Worm (Caenorhabditis elegans) whole organism, early embryonic: ENCODE measurements around the gene clec-1.

Experiments used
- B0310.2 ChIP-seq: sonication (generic microtip); optimal IDR thresholded peaks from 2 replicates; lab custom pipeline; 2016; ENCODE audit warnings: mild to moderate bottlenecking, missing genetic modification characterization, missing compliant biosample characterization
- F13C5.2 ChIP-seq: sonication (generic microtip); optimal IDR thresholded peaks from 2 replicates; lab custom pipeline; 2017; ENCODE audit warnings: mild to moderate bottlenecking, missing genetic modification characterization, inconsistent platforms, missing compliant biosample characterization
- aly-1 ChIP-seq: sonication (generic microtip); optimal IDR thresholded peaks from 2 replicates; lab custom pipeline; 2016; ENCODE audit warnings: missing genetic modification characterization, missing compliant biosample characterization
- ama-1 ChIP-seq: fragments of 150-350 bp; optimal IDR thresholded peaks from 2 replicates; lab custom pipeline; 2014
- ceh-13 ChIP-seq: fragments of 200-800 bp; sonication (Bioruptor generic); optimal IDR thresholded peaks from 2 replicates; lab custom pipeline; 2018; ENCODE audit warnings: mild to moderate bottlenecking, missing genetic modification characterization, missing compliant biosample characterization
- ceh-36 ChIP-seq: sonication (generic microtip); optimal IDR thresholded peaks from 2 replicates; lab custom pipeline; 2016; ENCODE audit warnings: missing genetic modification characterization, inconsistent platforms, missing compliant biosample characterization
- ets-7 ChIP-seq: sonication (generic microtip); optimal IDR thresholded peaks from 2 replicates; lab custom pipeline; 2016; ENCODE audit warnings: missing genotype, missing genetic modification characterization, missing compliant biosample characterization
- flt-1 ChIP-seq: fragments of 200-800 bp; sonication (Bioruptor generic); IDR thresholded peaks from 2 replicates; pipeline ENCODE4 v1.3.6; 2022; ENCODE audit warnings: missing genetic modification characterization, missing compliant biosample characterization
- hmbx-1 ChIP-seq: sonication (generic microtip); optimal IDR thresholded peaks from 2 replicates; lab custom pipeline; 2016; ENCODE audit warnings: mild to moderate bottlenecking, missing genetic modification characterization, missing compliant biosample characterization
- hmg-4 ChIP-seq: fragments of 200-800 bp; sonication (Bioruptor generic); optimal IDR thresholded peaks from 2 replicates; lab custom pipeline; 2018; ENCODE audit warnings: mild to moderate bottlenecking, missing genetic modification characterization, missing compliant biosample characterization
- hnd-1 ChIP-seq: sonication (generic microtip); optimal IDR thresholded peaks from 2 replicates; lab custom pipeline; 2016; ENCODE audit warnings: missing genetic modification characterization, missing compliant biosample characterization
- pes-1 ChIP-seq: fragments of 200-800 bp; sonication (Bioruptor generic); IDR thresholded peaks from 2 replicates; pipeline ENCODE4 v1.3.6; 2022; ENCODE audit warnings: missing genetic modification reagents, missing genetic modification characterization, missing compliant biosample characterization
- scrt-1 ChIP-seq: fragments of 200-800 bp; sonication (Bioruptor generic); IDR thresholded peaks from 2 replicates; pipeline ENCODE4 v1.3.6; 2022; ENCODE audit warnings: missing genetic modification characterization, missing compliant biosample characterization
- sea-1 ChIP-seq: fragments of 200-800 bp; sonication (Bioruptor generic); conservative IDR thresholded peaks from 2 replicates; pipeline ENCODE4 v1.3.6; 2022; ENCODE audit warnings: missing genetic modification characterization, missing compliant biosample characterization
- tbx-11 ChIP-seq: fragments of 200-800 bp; sonication (Bioruptor generic); IDR thresholded peaks from 2 replicates; pipeline ENCODE4 v1.3.6; 2022; ENCODE audit warnings: missing genetic modification characterization, missing compliant biosample characterization
- tbx-37 ChIP-seq: fragments of 200-800 bp; sonication (Bioruptor generic); conservative IDR thresholded peaks from 2 replicates; pipeline ENCODE4 v1.3.6; 2022; ENCODE audit warnings: missing genetic modification reagents, missing genetic modification characterization, missing compliant biosample characterization
- tra-4 ChIP-seq: sonication (generic microtip); optimal IDR thresholded peaks from 2 replicates; lab custom pipeline; 2017; ENCODE audit warnings: missing genetic modification characterization, missing compliant biosample characterization

The clec-1 gene

DNA sequence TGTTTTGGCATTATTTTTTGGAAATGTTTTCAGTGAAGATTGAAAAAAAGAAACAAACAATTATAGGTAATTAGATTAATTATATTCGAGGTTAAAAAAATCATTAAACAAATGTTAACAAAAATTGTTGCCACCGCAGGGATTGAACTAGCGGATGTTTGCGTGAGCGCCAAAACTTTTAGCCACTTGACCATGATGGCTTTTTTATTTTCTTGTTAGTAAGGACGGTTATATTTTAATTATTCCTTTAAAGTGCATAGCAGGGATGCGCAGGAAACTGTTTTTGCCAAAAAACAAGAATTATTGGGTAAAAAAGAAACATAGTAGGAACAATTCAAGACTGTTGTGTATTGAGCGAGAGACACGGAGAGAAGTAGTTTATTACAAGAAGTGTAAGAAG is 32.6 kb upstream of the clec-1 start:
- TF ChIP-seq hnd-1 (no peak), hmbx-1 (tag; lab: Kevin White, UChicago) (no peak), pes-1 (peak; percentile 29; the same call in 1 of the 2 replicates)

DNA sequence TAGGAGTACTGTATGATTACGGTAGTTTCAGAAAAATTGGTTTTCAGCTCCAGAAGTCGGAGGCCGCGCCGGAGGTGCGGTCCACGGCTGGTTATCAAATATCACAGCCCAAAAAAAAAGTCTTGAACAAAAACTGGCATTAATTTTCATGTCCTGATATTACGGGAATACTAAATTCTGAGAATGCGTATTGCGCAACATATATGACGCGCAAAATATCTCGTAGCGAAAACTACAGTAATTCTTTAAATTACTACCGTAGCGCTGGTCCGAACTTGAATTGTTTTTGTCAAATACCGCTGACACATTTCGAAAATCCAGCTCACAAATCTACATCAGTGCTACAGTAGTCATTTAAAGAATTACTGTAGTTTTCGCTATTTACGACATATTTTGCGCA is 31.0 kb upstream of the clec-1 start:
- no peak for TF ChIP-seq hmg-4 (GFP tag; lab: Kevin White, UChicago)

DNA sequence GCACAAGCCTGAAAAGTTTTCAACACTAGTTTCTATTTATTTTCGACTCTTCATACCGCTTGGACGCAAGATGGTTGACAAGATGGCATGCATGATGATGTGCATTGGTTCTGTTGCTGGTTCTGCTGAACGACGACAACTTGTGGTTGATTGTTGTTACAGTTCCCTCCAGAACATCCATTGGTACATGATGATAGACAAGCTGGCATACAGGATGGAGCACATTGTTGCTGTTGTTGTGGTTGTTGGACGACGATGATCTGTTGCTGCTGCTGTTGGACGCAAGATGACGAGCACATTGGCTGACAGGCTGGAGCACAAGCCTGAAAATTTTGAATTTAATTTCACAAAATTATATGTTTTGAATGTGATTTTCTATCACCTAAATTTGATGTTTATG is 27.7 kb upstream of the clec-1 start:
- TF ChIP-seq tbx-37 (GFP tag; lab: Robert Waterston, UW) (no peak), hnd-1 (no peak), scrt-1 (GFP tag; lab: Robert Waterston, UW) (no peak), ceh-13 (GFP tag; lab: Kevin White, UChicago) (no peak), hmbx-1 (tag; lab: Kevin White, UChicago) (no peak), tbx-11 (no peak), flt-1 (GFP tag; lab: Robert Waterston, UW) (no peak), F13C5.2 (no peak), tra-4 (tag; lab: Kevin White, UChicago) (no peak), ama-1 (lab: Kevin White, UChicago) (no peak), hmg-4 (GFP tag; lab: Kevin White, UChicago) (no peak), aly-1 (tag; lab: Kevin White, UChicago) (no peak), ceh-36 (no peak), ets-7 (no peak)

DNA sequence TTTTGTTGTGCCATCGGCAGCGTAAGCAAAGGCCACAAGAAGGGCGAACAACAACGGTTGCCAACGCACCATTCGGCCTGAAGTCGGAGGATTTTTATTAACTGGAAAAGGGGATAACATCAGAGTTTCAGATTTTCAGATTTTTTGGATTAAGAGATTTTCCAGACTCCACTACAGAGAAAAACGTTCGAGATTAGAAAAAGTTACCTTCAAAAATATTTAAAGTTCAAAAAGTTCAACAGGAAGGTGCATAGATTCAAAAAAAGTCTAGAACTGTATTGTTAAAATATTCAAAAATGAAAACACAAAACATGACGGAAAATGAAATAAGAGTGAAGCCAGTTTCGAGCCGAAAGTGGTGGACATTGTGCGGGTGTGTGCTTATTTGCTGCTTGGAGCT is 23.9 kb upstream of the clec-1 start, which contains the start of gene pqn-13:
pqn-13 (minus strand) TSS at position 101 of the 400 bp plus-strand sequence.
- TF ChIP-seq pes-1 (no peak), ceh-36 (no peak), hmbx-1 (tag; lab: Kevin White, UChicago) (no peak), aly-1 (tag; lab: Kevin White, UChicago) (no peak), scrt-1 (GFP tag; lab: Robert Waterston, UW) (no peak), F13C5.2 (no peak), ceh-13 (GFP tag; lab: Kevin White, UChicago) (no peak)

DNA sequence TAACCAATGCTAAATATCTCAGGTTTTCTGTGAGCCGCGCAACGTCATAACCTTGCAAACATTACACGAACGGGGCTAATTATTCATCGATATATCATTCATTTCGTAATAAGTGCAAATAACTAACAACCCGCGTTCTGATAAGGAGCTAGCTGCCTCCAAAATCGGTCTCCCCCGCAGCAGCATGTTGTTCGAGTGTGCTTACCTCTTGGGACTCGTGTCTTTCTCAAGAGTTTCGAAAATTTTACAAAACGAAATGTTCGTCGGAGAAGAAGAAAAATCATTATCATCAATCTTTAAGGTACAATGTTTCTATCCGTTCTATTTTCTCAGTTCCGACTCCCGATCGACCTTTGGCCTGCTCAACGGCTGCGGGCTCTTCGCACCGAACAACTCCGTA is 22.0 kb upstream of the clec-1 start:
- no peak for TF ChIP-seq ceh-13 (GFP tag; lab: Kevin White, UChicago)
- no peak for TF ChIP-seq ceh-36
- TF ChIP-seq aly-1 (tag; lab: Kevin White, UChicago): no peak
- TF ChIP-seq hmg-4 (GFP tag; lab: Kevin White, UChicago): no peak
- TF ChIP-seq tbx-37 (GFP tag; lab: Robert Waterston, UW): no peak
- TF ChIP-seq sea-1: no peak
- TF ChIP-seq B0310.2 (tag; lab: Kevin White, UChicago): no peak
- no peak for TF ChIP-seq pes-1
- no peak for TF ChIP-seq scrt-1 (GFP tag; lab: Robert Waterston, UW)
- TF ChIP-seq F13C5.2: no peak
- TF ChIP-seq tbx-11: no peak
- no peak for TF ChIP-seq ets-7
- no peak for TF ChIP-seq hmbx-1 (tag; lab: Kevin White, UChicago)
- no peak for TF ChIP-seq ama-1 (lab: Kevin White, UChicago)
- no peak for TF ChIP-seq flt-1 (GFP tag; lab: Robert Waterston, UW)
- no peak for TF ChIP-seq tra-4 (tag; lab: Kevin White, UChicago)
- no peak for TF ChIP-seq hnd-1

DNA sequence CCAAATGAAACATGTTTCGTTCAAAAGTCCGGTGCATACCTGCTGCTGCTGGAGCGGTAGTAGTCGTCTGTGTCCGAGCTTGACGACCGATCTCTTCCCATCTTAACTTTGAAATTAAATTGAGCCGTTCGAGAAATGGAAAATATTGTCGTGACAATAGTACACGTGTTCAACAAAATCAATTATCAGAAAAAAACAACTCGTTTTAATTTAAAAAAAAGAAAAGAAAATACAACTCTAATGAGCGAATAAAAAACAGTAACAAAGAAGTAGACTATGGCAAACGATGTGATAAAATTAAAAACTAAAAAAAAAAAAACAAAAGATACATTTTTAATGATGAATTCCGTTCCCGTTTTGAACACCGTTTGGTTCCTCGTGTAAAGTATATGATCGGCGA is 17.4 kb upstream of the clec-1 start, which contains the start of gene prp-39:
prp-39 (minus strand) TSS at position 101 of the 400 bp plus-strand sequence.
- TF ChIP-seq ets-7: no peak

DNA sequence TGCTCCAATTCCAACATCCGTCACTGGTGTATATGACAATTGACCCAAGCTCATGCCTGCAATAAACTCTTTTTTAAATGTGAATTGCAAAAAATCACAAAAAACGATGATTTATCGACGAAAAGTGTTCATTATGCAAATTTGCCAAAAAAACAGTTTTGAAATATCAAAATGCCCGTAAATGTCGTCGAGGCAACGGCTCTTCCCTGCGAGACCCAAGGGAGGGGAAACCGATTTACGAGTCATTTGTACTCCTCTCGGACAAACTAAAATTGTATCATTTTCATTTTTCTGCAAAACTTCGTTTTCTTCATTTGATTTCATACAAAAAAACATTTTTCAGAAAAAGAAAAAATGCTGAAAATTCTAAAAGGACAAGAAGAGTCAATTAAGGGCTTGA is 15.4 kb upstream of the clec-1 start, which contains the start of the genes hmgs-1 and F25B4.4:
hmgs-1 (minus strand) TSS at position 56 of the 400 bp plus-strand sequence.
F25B4.4 (plus strand) TSS at position 340 of the 400 bp plus-strand sequence.
- TF ChIP-seq ceh-36 (no peak), scrt-1 (GFP tag; lab: Robert Waterston, UW) (no peak), B0310.2 (tag; lab: Kevin White, UChicago) (no peak), hmg-4 (GFP tag; lab: Kevin White, UChicago) (no peak), tbx-37 (GFP tag; lab: Robert Waterston, UW) (no peak), flt-1 (GFP tag; lab: Robert Waterston, UW) (no peak), pes-1 (0 out of 2 replicates have a peak, but pooled peaks have one; percentile 50), F13C5.2 (peak; percentile 42), ceh-13 (GFP tag; lab: Kevin White, UChicago) (no peak)

DNA sequence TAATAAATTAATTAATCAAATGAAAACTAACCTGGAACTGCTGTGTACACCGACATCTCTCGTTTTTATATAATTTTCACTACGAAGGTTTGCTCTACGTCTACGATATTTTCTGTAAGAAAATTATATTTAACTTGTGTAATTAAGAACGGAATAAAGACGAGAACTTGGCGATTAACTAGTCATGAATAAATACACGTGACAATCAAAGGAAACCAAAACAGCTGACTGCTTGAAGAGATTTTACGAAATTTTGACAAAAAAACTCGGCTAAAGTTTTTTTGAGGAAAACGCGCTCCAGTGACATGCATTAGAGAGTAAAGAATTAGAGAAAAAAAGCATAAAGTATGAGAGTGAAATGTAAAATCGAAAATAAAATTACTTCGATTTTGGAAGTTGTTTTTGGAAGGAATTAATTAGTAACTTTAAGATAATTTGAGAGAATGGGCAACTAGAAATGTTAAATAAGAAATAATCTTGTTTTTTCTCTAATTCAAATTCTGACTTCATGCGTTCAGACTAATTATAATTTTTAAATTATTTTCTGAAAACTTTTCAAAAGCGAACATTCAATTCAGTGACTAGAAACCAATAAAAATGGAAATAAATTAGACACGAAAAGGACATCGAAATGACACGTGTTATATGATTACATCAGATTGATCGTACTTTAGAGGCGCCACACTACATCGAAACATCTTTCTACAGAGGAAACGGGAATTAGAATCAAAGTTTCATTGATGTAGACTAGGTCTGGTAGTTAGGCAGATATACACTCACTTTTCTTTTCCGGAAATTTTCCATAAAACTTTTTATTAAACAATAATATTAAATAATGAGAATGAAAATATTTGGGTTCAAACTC is 12.6 kb upstream of the clec-1 start, which contains the start of gene F25B4.7:
F25B4.7 (minus strand) TSS at position 112 of the 865 bp plus-strand sequence.
- TF ChIP-seq tra-4 (tag; lab: Kevin White, UChicago) (no peak), tbx-11 (no peak), B0310.2 (tag; lab: Kevin White, UChicago) (no peak), ama-1 (lab: Kevin White, UChicago) (no peak), pes-1 (no peak), hnd-1 (no peak), tbx-37 (GFP tag; lab: Robert Waterston, UW) (no peak), sea-1 (no peak), ceh-13 (GFP tag; lab: Kevin White, UChicago) (no peak), hmg-4 (GFP tag; lab: Kevin White, UChicago) (no peak), aly-1 (tag; lab: Kevin White, UChicago) (no peak), ets-7 (no peak), hmbx-1 (tag; lab: Kevin White, UChicago) (no peak), scrt-1 (GFP tag; lab: Robert Waterston, UW) (no peak), ceh-36 (no peak), F13C5.2 (no peak)
